Fruit fly (Drosophila melanogaster): ENCODE results near the gene CAH8.

The CAH8 gene

DNA sequence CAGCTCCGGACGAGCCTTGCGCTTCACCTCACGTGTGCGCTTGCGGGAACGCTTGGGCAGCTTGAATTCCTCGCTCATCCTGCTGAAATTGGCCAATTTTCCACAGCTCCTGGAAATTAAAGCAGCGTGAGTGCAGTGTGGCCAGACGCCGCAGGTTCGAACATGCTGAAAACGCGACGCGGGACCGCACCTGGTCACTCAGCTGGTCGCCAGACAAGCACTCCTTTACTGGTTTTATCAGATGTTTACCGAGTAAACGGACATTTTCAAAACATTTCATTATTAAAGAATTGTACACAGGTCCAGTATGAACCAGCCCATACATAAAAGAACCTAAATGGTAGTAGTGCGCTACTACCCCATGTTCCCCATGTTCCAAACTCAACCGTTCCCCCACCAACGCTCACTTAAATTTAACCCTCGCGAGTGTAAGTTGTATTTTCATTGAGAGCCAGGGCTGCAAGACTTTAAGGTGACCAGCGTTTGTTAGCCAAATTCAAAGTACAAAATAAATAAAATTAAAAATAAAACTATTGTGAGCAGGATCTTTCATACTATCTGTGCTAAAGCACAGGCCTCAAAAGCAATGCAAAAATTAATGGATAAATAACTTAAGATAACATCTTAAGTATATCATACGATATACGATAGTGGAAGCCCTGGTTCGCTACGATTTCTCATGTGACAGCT lies 27.2 kb downstream of the CAH8 start, which contains the start of the genes JMJD6, CG7071 and Muted (continued):
- peak; percentile 86 for TF ChIP-seq CG3838 (GFP tag; optimal IDR thresholded peaks at IDR 0.05)
- TF ChIP-seq CG4328 (GFP tag; optimal IDR thresholded peaks at IDR 0.05): peak; percentile 93
- peak; percentile 85 for TF ChIP-seq CG7839 (tag; optimal IDR thresholded peaks at IDR 0.05)
- TF ChIP-seq CG1024 (GFP tag; IDR thresholded peaks at IDR 0.05): peak; percentile 83
- TF ChIP-seq fd3F (GFP tag; optimal IDR thresholded peaks at IDR 0.05): peak; percentile 90
- peak; percentile 53; the same call in 1 of the 2 replicates for TF ChIP-seq nerfin-2 (GFP tag; IDR thresholded peaks at IDR 0.05; ENCODE audit: partially characterized antibody)
- TF ChIP-seq onecut (GFP tag; IDR thresholded peaks at IDR 0.05): peak; percentile 72
- peak; percentile 88 for TF ChIP-seq Sin3A (optimal IDR thresholded peaks at IDR 0.05)
- TF ChIP-seq CG6272 (GFP tag; IDR thresholded peaks at IDR 0.05): peak; percentile 89
- peak; percentile 82 for TF ChIP-seq Mrtf (GFP tag; IDR thresholded peaks at IDR 0.05)
- TF ChIP-seq pb (GFP tag; optimal IDR thresholded peaks at IDR 0.05): no peak
- peak; percentile 94 for TF ChIP-seq vvl (GFP tag; IDR thresholded peaks at IDR 0.05)
- TF ChIP-seq Opbp (GFP tag; IDR thresholded peaks at IDR 0.05; ENCODE audit: partially characterized antibody): peak; percentile 60; the same call in 1 of the 3 replicates
- peak; percentile 83 for TF ChIP-seq Mad (GFP tag; optimal IDR thresholded peaks at IDR 0.05)
- TF ChIP-seq CG34422 (GFP tag; IDR thresholded peaks at IDR 0.05): peak; percentile 93
- TF ChIP-seq CG15514 (GFP tag; optimal IDR thresholded peaks at IDR 0.05): peak; percentile 92
- peak; percentile 90 for TF ChIP-seq gfzf (GFP tag; optimal IDR thresholded peaks at IDR 0.05)
- no peak for TF ChIP-seq CG1832 (GFP tag; optimal IDR thresholded peaks at IDR 0.05)
- TF ChIP-seq danr (GFP tag; IDR thresholded peaks at IDR 0.05): peak; percentile 84
- peak; percentile 79 for TF ChIP-seq CG2129 (GFP tag; IDR thresholded peaks at IDR 0.05; ENCODE audit: partially characterized antibody)
- peak; percentile 87 for TF ChIP-seq ap (GFP tag; IDR thresholded peaks at IDR 0.05)
- TF ChIP-seq CG6654 (GFP tag; optimal IDR thresholded peaks at IDR 0.05): peak; percentile 64
- peak; percentile 77 for TF ChIP-seq CrebB (tag; optimal IDR thresholded peaks at IDR 0.05)
- TF ChIP-seq Six4 (GFP tag; optimal IDR thresholded peaks at IDR 0.05): peak; percentile 89
- peak; percentile 93 for TF ChIP-seq Hmr (GFP tag; optimal IDR thresholded peaks at IDR 0.05)
- TF ChIP-seq unpg (GFP tag; optimal IDR thresholded peaks at IDR 0.05): peak; percentile 92
- TF ChIP-seq Atf-2 (GFP tag; optimal IDR thresholded peaks at IDR 0.05): peak; percentile 87
- peak; percentile 40; the same call in 1 of the 2 replicates for TF ChIP-seq Dip2 (GFP tag; IDR thresholded peaks at IDR 0.05)
- TF ChIP-seq ara (GFP tag; IDR thresholded peaks at IDR 0.05): peak; percentile 86
- TF ChIP-seq CG3065 (GFP tag; optimal IDR thresholded peaks at IDR 0.05): peak; percentile 78
- TF ChIP-seq peb (GFP tag; IDR thresholded peaks at IDR 0.05): no peak
- peak; percentile 77 for TF ChIP-seq crc (GFP tag; optimal IDR thresholded peaks at IDR 0.05)
- peak; percentile 82 to 92 for TF ChIP-seq chif (GFP tag; optimal IDR thresholded peaks at IDR 0.05)
- peak; percentile 9 for TF ChIP-seq zf30C (GFP tag; optimal IDR thresholded peaks at IDR 0.05)
- TF ChIP-seq Lim3 (GFP tag; IDR thresholded peaks at IDR 0.05): peak; percentile 63
- peak; percentile 84 for TF ChIP-seq E2f1 (GFP tag; IDR thresholded peaks at IDR 0.05)
- peak; percentile 97 for TF ChIP-seq lilli (GFP tag; optimal IDR thresholded peaks at IDR 0.05)
- peak; percentile 73 for TF ChIP-seq Antp (GFP tag; optimal IDR thresholded peaks at IDR 0.05)
- TF ChIP-seq MTF-1 (GFP tag; optimal IDR thresholded peaks at IDR 0.05; ENCODE audit: borderline replicate concordance): peak; percentile 76
- peak; percentile 74 for TF ChIP-seq ftz-f1 (GFP tag; optimal IDR thresholded peaks at IDR 0.05)
- TF ChIP-seq Abd-B (GFP tag; optimal IDR thresholded peaks at IDR 0.05): peak; percentile 92
- peak; percentile 89 for TF ChIP-seq CG14667 (GFP tag; IDR thresholded peaks at IDR 0.05)
- no peak for TF ChIP-seq chinmo (GFP tag; IDR thresholded peaks at IDR 0.05; ENCODE audit: partially characterized antibody)
- TF ChIP-seq CG1603 (tag; optimal IDR thresholded peaks at IDR 0.05): peak; percentile 82
- peak; percentile 63 for TF ChIP-seq CG9876 (GFP tag; optimal IDR thresholded peaks at IDR 0.05)
- peak; percentile 94 for TF ChIP-seq CG14710 (tag; optimal IDR thresholded peaks at IDR 0.05)
- TF ChIP-seq Optix (GFP tag; IDR thresholded peaks at IDR 0.05): peak; percentile 88
- TF ChIP-seq sob (GFP tag; IDR thresholded peaks at IDR 0.05): peak; percentile 96
- peak; percentile 67; the same call in 2 of the 3 replicates for TF ChIP-seq CG6791 (GFP tag; IDR thresholded peaks at IDR 0.05; ENCODE audit: partially characterized antibody)
- peak; percentile 65 for TF ChIP-seq gcm2 (GFP tag; optimal IDR thresholded peaks at IDR 0.05)

Measured in whole organism, embryonic.